Fruit fly (Drosophila melanogaster) whole organism, embryonic: Measurements from ENCODE around the gene CG7179.
A peak's percentile ranks its signal among the peaks of the same experiment; 100 is the strongest.

ENCODE experiments used
- Atf3 ChIP-seq: fragments of 200-800 bp; sonication (Bioruptor generic); optimal IDR thresholded peaks from 3 replicates; lab custom pipeline; 2016; ENCODE audit warnings: missing biosample characterization, missing genetic modification characterization
- Awh ChIP-seq: fragments of 200-800 bp; sonication (Bioruptor generic); IDR thresholded peaks from 2 replicates; pipeline ENCODE4, ENCODE4 v1.3.6; 2022; ENCODE audit warnings: missing biosample characterization, missing genetic modification characterization
- BEAF-32 ChIP-seq: fragments of 200-800 bp; sonication (Bioruptor generic); optimal IDR thresholded peaks from 3 replicates; lab custom pipeline; 2017; ENCODE audit warnings: missing biosample characterization, missing genetic modification characterization, mild to moderate bottlenecking, moderate library complexity, missing genetic modification reagents
- CG10366 ChIP-seq: fragments of 200-800 bp; sonication (Bioruptor generic); IDR thresholded peaks from 2 replicates; pipeline ENCODE4 v1.3.6; 2022; ENCODE audit warnings: missing biosample characterization, missing genetic modification characterization
- CG10979 ChIP-seq: fragments of 200-800 bp; sonication (Bioruptor generic); optimal IDR thresholded peaks from 2 replicates; lab custom pipeline; 2018; ENCODE audit warnings: missing biosample characterization, mild to moderate bottlenecking, missing genetic modification characterization, moderate library complexity
- CG11398 ChIP-seq: fragments of 200-800 bp; sonication (Bioruptor generic); optimal IDR thresholded peaks from 2 replicates; lab custom pipeline; 2016; ENCODE audit warnings: missing biosample characterization, missing genetic modification characterization
- CG11695 ChIP-seq: fragments of 200-800 bp; sonication (Bioruptor generic); IDR thresholded peaks from 3 replicates; pipeline ENCODE4 v1.3.6; 2022; ENCODE audit warnings: missing biosample characterization, missing genetic modification characterization
- CG12104 ChIP-seq: fragments of 200-800 bp; sonication (Bioruptor generic); optimal IDR thresholded peaks from 3 replicates; lab custom pipeline; 2016; ENCODE audit warnings: missing biosample characterization, missing genetic modification characterization
- CG17912 ChIP-seq: fragments of 200-800 bp; sonication (Bioruptor generic); optimal IDR thresholded peaks from 2 replicates; lab custom pipeline; 2018; ENCODE audit warnings: missing biosample characterization, mild to moderate bottlenecking, missing genetic modification characterization
- CG18619 ChIP-seq: fragments of 200-800 bp; sonication (Bioruptor generic); optimal IDR thresholded peaks from 3 replicates; lab custom pipeline; 2017; ENCODE audit warnings: missing biosample characterization, mild to moderate bottlenecking, missing genetic modification characterization
- CG3065 ChIP-seq: fragments of 200-800 bp; sonication (Bioruptor generic); optimal IDR thresholded peaks from 2 replicates; lab custom pipeline; 2016; ENCODE audit warnings: missing biosample characterization, missing genetic modification characterization
- CG3726 ChIP-seq: fragments of 200-800 bp; sonication (Bioruptor generic); IDR thresholded peaks from 3 replicates; pipeline ENCODE4, ENCODE4 v1.3.6; 2022; ENCODE audit warnings: missing biosample characterization, missing genetic modification characterization
- CG4820 ChIP-seq: fragments of 200-800 bp; sonication (Bioruptor generic); optimal IDR thresholded peaks from 3 replicates; lab custom pipeline; 2016; ENCODE audit warnings: missing biosample characterization, missing genetic modification characterization
- CG5180 ChIP-seq: fragments of 200-800 bp; sonication (Bioruptor generic); optimal IDR thresholded peaks from 3 replicates; lab custom pipeline; 2017; ENCODE audit warnings: missing biosample characterization, missing genetic modification characterization, mild to moderate bottlenecking, moderate library complexity, missing genetic modification reagents
- CG5953 ChIP-seq: fragments of 200-800 bp; sonication (Bioruptor generic); IDR thresholded peaks from 2 replicates; pipeline ENCODE4 v1.3.6; 2022; ENCODE audit warnings: missing biosample characterization, missing genetic modification characterization
- CG6175 ChIP-seq: fragments of 200-800 bp; sonication (Bioruptor generic); IDR thresholded peaks from 3 replicates; pipeline ENCODE4 v1.3.6; 2022; ENCODE audit warnings: missing biosample characterization, missing genetic modification characterization
- CG6813 ChIP-seq: fragments of 200-800 bp; sonication (Bioruptor generic); optimal IDR thresholded peaks from 2 replicates; lab custom pipeline; 2017; ENCODE audit warnings: missing biosample characterization, missing genetic modification characterization, mild to moderate bottlenecking, moderate library complexity, missing genetic modification reagents
- CG8388 ChIP-seq: fragments of 200-800 bp; sonication (Bioruptor generic); optimal IDR thresholded peaks from 2 replicates; lab custom pipeline; 2019; ENCODE audit warnings: missing biosample characterization, mild to moderate bottlenecking, missing genetic modification characterization, moderate library complexity
- CG8765 ChIP-seq: fragments of 200-800 bp; sonication (Bioruptor generic); IDR thresholded peaks from 2 replicates; pipeline ENCODE4 v1.3.6; 2022; ENCODE audit warnings: missing biosample characterization, missing genetic modification characterization
- Deaf1 ChIP-seq: fragments of 200-800 bp; optimal IDR thresholded peaks from 3 replicates; lab custom pipeline; 2019; ENCODE audit warnings: missing biosample characterization, mild to moderate bottlenecking, missing genetic modification characterization, moderate library complexity
- Drgx ChIP-seq: fragments of 200-800 bp; sonication (Bioruptor generic); IDR thresholded peaks from 2 replicates; pipeline ENCODE4 v1.3.6; 2022; ENCODE audit warnings: missing biosample characterization, missing genetic modification characterization
- E2f1 ChIP-seq: fragments of 200-800 bp; sonication (Bioruptor generic); IDR thresholded peaks from 2 replicates; pipeline ENCODE4 v1.3.6; 2022; ENCODE audit warnings: missing biosample characterization, missing genetic modification characterization
- Ets65A ChIP-seq: fragments of 200-800 bp; sonication (Bioruptor generic); peaks from one replicate; lab custom pipeline; 2016; ENCODE audit warnings: missing biosample characterization, missing genetic modification characterization
- Fer3 ChIP-seq: fragments of 200-800 bp; sonication (Bioruptor generic); optimal IDR thresholded peaks from 2 replicates; lab custom pipeline; 2018; ENCODE audit warnings: missing biosample characterization, mild to moderate bottlenecking, missing genetic modification characterization, moderate library complexity
- HLH54F ChIP-seq: fragments of 200-800 bp; sonication (Bioruptor generic); optimal IDR thresholded peaks from 3 replicates; lab custom pipeline; 2016; ENCODE audit warnings: missing biosample characterization, missing genetic modification characterization
- HmgD ChIP-seq: fragments of 200-800 bp; sonication (Bioruptor generic); optimal IDR thresholded peaks from 3 replicates; lab custom pipeline; 2016; ENCODE audit warnings: missing biosample characterization, missing genetic modification characterization
- Hmr ChIP-seq: fragments of 200-800 bp; sonication (Bioruptor generic); optimal IDR thresholded peaks from 3 replicates; lab custom pipeline; 2017; ENCODE audit warnings: mild to moderate bottlenecking, missing biosample characterization, missing genetic modification reagents, missing genetic modification characterization
- Hr3 ChIP-seq: fragments of 200-800 bp; sonication (Bioruptor generic); optimal IDR thresholded peaks from 3 replicates; lab custom pipeline; 2016; ENCODE audit warnings: missing biosample characterization, missing genetic modification characterization
- Hr39 ChIP-seq: fragments of >200 bp; optimal IDR thresholded peaks from 2 replicates; lab custom pipeline; 2017
- Jarid2 ChIP-seq: fragments of 200-800 bp; sonication (Bioruptor generic); optimal IDR thresholded peaks from 3 replicates; lab custom pipeline; 2017; ENCODE audit warnings: mild to moderate bottlenecking, missing biosample characterization, missing genetic modification reagents, missing genetic modification characterization
- MTF-1 ChIP-seq: fragments of 200-800 bp; sonication (Bioruptor generic); optimal IDR thresholded peaks from 2 replicates; lab custom pipeline; 2018; ENCODE audit warnings: missing biosample characterization, mild to moderate bottlenecking, missing genetic modification characterization, borderline replicate concordance
- Myb ChIP-seq: fragments of 200-800 bp; sonication (Bioruptor generic); optimal IDR thresholded peaks from 2 replicates; lab custom pipeline; 2016; ENCODE audit warnings: missing biosample characterization, missing genetic modification characterization
- Sox100B ChIP-seq: fragments of 200-800 bp; sonication (Bioruptor generic); optimal IDR thresholded peaks from 3 replicates; lab custom pipeline; 2018; ENCODE audit warnings: missing biosample characterization, mild to moderate bottlenecking, missing genetic modification characterization
- Sox102F ChIP-seq: fragments of 200-800 bp; sonication (Bioruptor generic); optimal IDR thresholded peaks from 2 replicates; lab custom pipeline; 2018; ENCODE audit warnings: missing biosample characterization, mild to moderate bottlenecking, missing genetic modification characterization, moderate library complexity
- Ssrp ChIP-seq: fragments of 200-800 bp; sonication (Bioruptor generic); optimal IDR thresholded peaks from 2 replicates; lab custom pipeline; 2018; ENCODE audit warnings: missing biosample characterization, mild to moderate bottlenecking, missing genetic modification characterization, moderate library complexity
- YL-1 ChIP-seq: fragments of 200-800 bp; sonication (Bioruptor generic); optimal IDR thresholded peaks from 3 replicates; lab custom pipeline; 2017; ENCODE audit warnings: missing biosample characterization, mild to moderate bottlenecking, missing genetic modification characterization
- bowl ChIP-seq: fragments of 200-800 bp; sonication (Bioruptor generic); IDR thresholded peaks from 2 replicates; pipeline ENCODE4 v1.3.6; 2022; ENCODE audit warnings: missing biosample characterization, missing genetic modification characterization
- cwo ChIP-seq: fragments of 200-800 bp; sonication (Bioruptor generic); optimal IDR thresholded peaks from 3 replicates; lab custom pipeline; 2017; ENCODE audit warnings: missing biosample characterization, missing genetic modification characterization, mild to moderate bottlenecking, moderate library complexity, missing genetic modification reagents
- dysf ChIP-seq: fragments of 200-800 bp; sonication (Bioruptor generic); IDR thresholded peaks from 3 replicates; pipeline ENCODE4 v1.3.6; 2022; ENCODE audit warnings: missing biosample characterization, missing genetic modification characterization
- esg ChIP-seq: fragments of 200-800 bp; sonication (Bioruptor generic); conservative IDR thresholded peaks from 2 replicates; pipeline ENCODE4 v1.3.6; 2022; ENCODE audit warnings: missing biosample characterization, missing genetic modification characterization
- eyg ChIP-seq: fragments of 200-800 bp; sonication (Bioruptor generic); optimal IDR thresholded peaks from 3 replicates; lab custom pipeline; 2016; ENCODE audit warnings: missing biosample characterization, missing genetic modification characterization
- ftz-f1 ChIP-seq: fragments of 200-800 bp; sonication (Bioruptor generic); optimal IDR thresholded peaks from 2 replicates; lab custom pipeline; 2016; ENCODE audit warnings: missing biosample characterization, missing genetic modification characterization
- gsb-n ChIP-seq: fragments of 200-800 bp; sonication (Bioruptor generic); optimal IDR thresholded peaks from 3 replicates; lab custom pipeline; 2018; ENCODE audit warnings: missing biosample characterization, mild to moderate bottlenecking, missing genetic modification characterization
- nerfin-1 ChIP-seq: fragments of 200-800 bp; sonication (Bioruptor generic); optimal IDR thresholded peaks from 3 replicates; lab custom pipeline; 2019; ENCODE audit warnings: missing biosample characterization, mild to moderate bottlenecking, missing genetic modification characterization, moderate library complexity
- nom ChIP-seq: fragments of 200-800 bp; sonication (Bioruptor generic); optimal IDR thresholded peaks from 2 replicates; lab custom pipeline; 2017; ENCODE audit warnings: missing biosample characterization, missing genetic modification characterization, mild to moderate bottlenecking, moderate library complexity, missing genetic modification reagents
- otp ChIP-seq: fragments of 200-800 bp; sonication (Bioruptor generic); IDR thresholded peaks from 3 replicates; pipeline ENCODE4, ENCODE4 v1.3.6; 2022; ENCODE audit warnings: missing biosample characterization, missing genetic modification characterization
- sens ChIP-seq: fragments of 200-800 bp; sonication (Bioruptor generic); peaks from one replicate; lab custom pipeline; 2016; ENCODE audit warnings: missing biosample characterization, missing genetic modification characterization
- seq ChIP-seq: fragments of 200-800 bp; sonication (Bioruptor generic); IDR thresholded peaks from 2 replicates; pipeline ENCODE4 v1.3.6; 2022; ENCODE audit warnings: missing biosample characterization, missing genetic modification characterization
- sisA ChIP-seq: fragments of 200-800 bp; sonication (Bioruptor generic); IDR thresholded peaks from 2 replicates; pipeline ENCODE4 v1.3.6; 2022; ENCODE audit warnings: missing biosample characterization, missing genetic modification characterization
- tin ChIP-seq: fragments of 200-800 bp; sonication (Bioruptor generic); optimal IDR thresholded peaks from 3 replicates; lab custom pipeline; 2016; ENCODE audit warnings: missing biosample characterization, missing genetic modification characterization
- unc-4 ChIP-seq: fragments of 200-800 bp; sonication (Bioruptor generic); IDR thresholded peaks from 2 replicates; pipeline ENCODE4 v1.3.6; 2022; ENCODE audit warnings: missing biosample characterization, missing genetic modification characterization; ENCODE audit not compliant: partially characterized antibody
- unpg ChIP-seq: fragments of 200-800 bp; sonication (Bioruptor generic); optimal IDR thresholded peaks from 3 replicates; lab custom pipeline; 2018; ENCODE audit warnings: missing biosample characterization, mild to moderate bottlenecking, missing genetic modification characterization, moderate library complexity

CG7179 gene

DNA sequence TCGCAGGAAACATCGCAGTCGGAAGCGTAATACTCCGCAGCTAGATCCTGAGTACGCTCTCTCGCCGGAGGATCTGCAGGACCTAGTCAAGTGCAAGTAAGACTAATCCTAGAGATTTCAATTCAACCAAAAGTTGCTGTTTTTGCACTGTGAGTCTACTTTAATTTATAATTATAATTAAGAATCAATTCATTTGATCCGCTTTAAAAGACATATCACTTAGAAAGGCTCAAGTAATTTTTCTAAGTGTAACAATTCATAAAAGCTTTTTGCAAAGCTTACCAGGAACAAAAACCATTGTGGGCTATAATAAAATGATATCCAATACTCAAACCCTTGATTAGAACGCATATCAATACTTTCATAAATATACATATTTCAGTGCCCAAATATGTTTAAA lies 21.0 kb downstream of the CG7179 start (continued):
- TF ChIP-seq CG18619 (GFP tag; lab: Kevin White, UChicago) (no peak), CG11695 (GFP tag; lab: Robert Waterston, UW) (no peak; the same call in 2 of the 3 replicates), nerfin-1 (no peak), sens (GFP tag; lab: Kevin White, UChicago) (peak; percentile 69), CG3726 (0 out of 3 replicates have a peak, but pooled peaks have one; percentile 10), Sox102F (GFP tag; lab: Kevin White, UChicago) (peak; percentile 4), BEAF-32 (no peak), CG10366 (GFP tag; lab: Robert Waterston, UW) (0 out of 2 replicates have a peak, but pooled peaks have one; percentile 12), Fer3 (peak; percentile 8), dysf (peak; percentile 50; the same call in 1 of the 3 replicates), CG6813 (GFP tag; lab: Kevin White, UChicago) (no peak), MTF-1 (no peak), Hmr (no peak), Ssrp (tag; lab: Kevin White, UChicago) (no peak), Drgx (GFP tag; lab: Robert Waterston, UW) (0 out of 2 replicates have a peak, but pooled peaks have one; percentile 23), Jarid2 (no peak), Myb (GFP tag; lab: Kevin White, UChicago) (no peak), eyg (no peak), seq (0 out of 2 replicates have a peak, but pooled peaks have one; percentile 16), CG5953 (GFP tag; lab: Robert Waterston, UW) (0 out of 2 replicates have a peak, but pooled peaks have one; percentile 16), HmgD (GFP tag; lab: Kevin White, UChicago) (no peak), nom (GFP tag; lab: Kevin White, UChicago) (no peak), E2f1 (GFP tag; lab: Robert Waterston, UW) (peak; percentile 22; the same call in 1 of the 2 replicates), Ets65A (GFP tag; lab: Kevin White, UChicago) (no peak), Atf3 (GFP tag; lab: Kevin White, UChicago) (no peak), Deaf1 (tag; lab: Kevin White, UChicago) (no peak), unc-4 (GFP tag; lab: Robert Waterston, UW) (no peak), Sox100B (GFP tag; lab: Kevin White, UChicago) (no peak), CG17912 (GFP tag; lab: Kevin White, UChicago) (no peak), CG8765 (GFP tag; lab: Robert Waterston, UW) (no peak), Awh (0 out of 2 replicates have a peak, but pooled peaks have one; percentile 10), CG4820 (GFP tag; lab: Kevin White, UChicago) (no peak), CG10979 (tag; lab: Kevin White, UChicago) (no peak), CG11398 (GFP tag; lab: Kevin White, UChicago) (no peak), HLH54F (GFP tag; lab: Kevin White, UChicago) (no peak), CG12104 (no peak), unpg (GFP tag; lab: Kevin White, UChicago) (no peak), tin (GFP tag; lab: Kevin White, UChicago) (no peak), sisA (no peak), bowl (GFP tag; lab: Robert Waterston, UW) (no peak), ftz-f1 (GFP tag; lab: Kevin White, UChicago) (no peak), gsb-n (tag; lab: Kevin White, UChicago) (no peak), YL-1 (no peak), CG3065 (GFP tag; lab: Kevin White, UChicago) (no peak), Hr3 (GFP tag; lab: Kevin White, UChicago) (no peak), CG6175 (GFP tag; lab: Robert Waterston, UW) (no peak), otp (GFP tag; lab: Robert Waterston, UW) (no peak), CG8388 (no peak), Hr39 (lab: Kevin White, UChicago) (no peak), cwo (no peak), esg (GFP tag; lab: Robert Waterston, UW) (no peak), CG5180 (GFP tag; lab: Kevin White, UChicago) (no peak)
- TF ChIP-seq, all 482 proteins: peak for 35
